Worm (Caenorhabditis elegans): ENCODE data around the gene dmd-8.

dmd-8 gene

ce11 chrV:316919-317318 is 19.3 kb downstream of the dmd-8 start:
- TF ChIP-seq egl-43 (GFP tag; IDR thresholded peaks at IDR 0.05): peak; percentile 61; the same call in 1 of the 2 replicates
- 0 out of 2 replicates have a peak, but pooled peaks have one; percentile 28 for TF ChIP-seq D1046.2 (GFP tag; IDR thresholded peaks at IDR 0.05)
- TF ChIP-seq dmd-8 (GFP tag; IDR thresholded peaks at IDR 0.05): peak; percentile 85

- no peak for TF ChIP-seq nhr-111 (GFP tag; optimal IDR thresholded peaks at IDR 0.05)
- TF ChIP-seq nhr-10 (tag; optimal IDR thresholded peaks at IDR 0.05): no peak
- no peak for TF ChIP-seq nhr-237 (tag; optimal IDR thresholded peaks at IDR 0.05)
- TF ChIP-seq unc-130 (GFP tag; optimal IDR thresholded peaks at IDR 0.05): no peak
- TF ChIP-seq lir-3 (tag; optimal IDR thresholded peaks at IDR 0.05): no peak
Measured at ce11 chrV:312421-312820, 23.8 kb downstream of the dmd-8 start, which contains the start of gene nhr-15. Gene nhr-15 (plus strand): TSS chrV:312721.

ce11 chrV:311485-312090 is 24.7 kb downstream of the dmd-8 start, which contains the start of gene phf-10:
Gene phf-10 (minus strand): TSS chrV:311565.
- TF ChIP-seq nhr-6 (tag; optimal IDR thresholded peaks at IDR 0.05) (peak; percentile 14), aly-2 (tag; optimal IDR thresholded peaks at IDR 0.05) (no peak), lin-38 (GFP tag; IDR thresholded peaks at IDR 0.05) (peak; percentile 48), ceh-44 (GFP tag; IDR thresholded peaks at IDR 0.05) (no peak), lin-29 (GFP tag; IDR thresholded peaks at IDR 0.05) (no peak), hmg-1.1 (GFP tag; IDR thresholded peaks at IDR 0.05) (peak; percentile 42; the same call in 1 of the 2 replicates), fkh-10 (GFP tag; optimal IDR thresholded peaks at IDR 0.05) (no peak), vab-7 (GFP tag; IDR thresholded peaks at IDR 0.05) (no peak), dpl-1 (GFP tag; optimal IDR thresholded peaks at IDR 0.05) (peak; percentile 61), ces-1 (GFP tag; optimal IDR thresholded peaks at IDR 0.05) (no peak), mes-2 (tag; optimal IDR thresholded peaks at IDR 0.05; ENCODE audit: poor library complexity, severe bottlenecking) (peak; percentile 67), mxl-2 (GFP tag; conservative IDR thresholded peaks at IDR 0.05) (no peak), skn-1 (tag; optimal IDR thresholded peaks at IDR 0.05) (no peak)

- no peak for TF ChIP-seq mdl-1 (tag; optimal IDR thresholded peaks at IDR 0.05)
- no peak for TF ChIP-seq nhr-41 (GFP tag; IDR thresholded peaks at IDR 0.05)
Measured at ce11 chrV:304613-305012, 31.6 kb downstream of the dmd-8 start, which contains the start of gene F33E11.3. Gene F33E11.3 (minus strand): TSS chrV:304713.

- no peak for TF ChIP-seq madf-5 (GFP tag; IDR thresholded peaks at IDR 0.05)
- peak; percentile 91 for TF ChIP-seq set-16 (GFP tag; IDR thresholded peaks at IDR 0.05)
- TF ChIP-seq nhr-42 (GFP tag; IDR thresholded peaks at IDR 0.05): no peak
Measured at ce11 chrV:303271-303670, 33.0 kb downstream of the dmd-8 start.

- peak; percentile 92 for TF ChIP-seq set-16 (GFP tag; IDR thresholded peaks at IDR 0.05)
- no peak for TF ChIP-seq daf-12 (tag; optimal IDR thresholded peaks at IDR 0.05)
Measured at ce11 chrV:298395-298794, 37.9 kb downstream of the dmd-8 start.

ce11 chrV:297424-297991 is 38.7 kb downstream of the dmd-8 start, which contains the start of gene F33E11.2:
Gene F33E11.2 (plus strand): TSS chrV:297947.
- TF ChIP-seq unc-62 (GFP tag; optimal IDR thresholded peaks at IDR 0.05 in 1 of 2) (peak in 1 of 2 experiments; percentile 91), unc-62 (tag; optimal IDR thresholded peaks at IDR 0.05) (no peak), unc-130 (GFP tag; optimal IDR thresholded peaks at IDR 0.05) (peak; percentile 37), nhr-25 (tag; optimal IDR thresholded peaks at IDR 0.05; ENCODE audit: borderline replicate concordance, insufficient read depth) (no peak), aly-2 (tag; optimal IDR thresholded peaks at IDR 0.05) (no peak)

Measured in whole organism, L4 larva.